Worm (Caenorhabditis elegans): ENCODE results near the gene nlp-50.

ce11 chrII:6752027-6752426, 12.8 kb upstream of the nlp-50 start, which contains the start of gene F41G3.19:
- TF ChIP-seq ama-1 (optimal IDR thresholded peaks at IDR 0.05) (no peak), tbx-11 (GFP tag; IDR thresholded peaks at IDR 0.05) (no peak), hmg-4 (GFP tag; optimal IDR thresholded peaks at IDR 0.05) (no peak), tra-4 (tag; optimal IDR thresholded peaks at IDR 0.05) (no peak), ets-7 (tag; optimal IDR thresholded peaks at IDR 0.05) (no peak), hnd-1 (tag; optimal IDR thresholded peaks at IDR 0.05) (no peak), aly-1 (tag; optimal IDR thresholded peaks at IDR 0.05) (no peak), tbx-37 (GFP tag; conservative IDR thresholded peaks at IDR 0.05) (no peak), B0310.2 (tag; optimal IDR thresholded peaks at IDR 0.05) (no peak), flt-1 (GFP tag; IDR thresholded peaks at IDR 0.05) (no peak), ceh-13 (GFP tag; optimal IDR thresholded peaks at IDR 0.05) (no peak), scrt-1 (GFP tag; IDR thresholded peaks at IDR 0.05) (no peak), hmbx-1 (tag; optimal IDR thresholded peaks at IDR 0.05) (no peak), pes-1 (GFP tag; IDR thresholded peaks at IDR 0.05) (no peak)
